Fruit fly (Drosophila melanogaster) whole organism, adult: ENCODE data around the gene Ssl1.

ENCODE experiments used
- CG11617 ChIP-seq: fragments of 200-800 bp; sonication (Bioruptor generic); optimal IDR thresholded peaks from 2 replicates; lab custom pipeline; 2017; ENCODE audit warnings: mild to moderate bottlenecking, missing biosample characterization, missing genetic modification reagents, missing genetic modification characterization
- CG12768 ChIP-seq: fragments of 200-800 bp; sonication (Bioruptor generic); optimal IDR thresholded peaks from 2 replicates; lab custom pipeline; 2017; ENCODE audit warnings: missing biosample characterization, missing genetic modification characterization, mild to moderate bottlenecking, moderate library complexity, missing genetic modification reagents
- CG14711 ChIP-seq: fragments of 200-800 bp; sonication (Bioruptor generic); optimal IDR thresholded peaks from 2 replicates; lab custom pipeline; 2018; ENCODE audit warnings: missing biosample characterization, mild to moderate bottlenecking, missing genetic modification characterization, moderate library complexity
- CG33017 ChIP-seq: fragments of 200-800 bp; sonication (Bioruptor generic); optimal IDR thresholded peaks from 2 replicates; lab custom pipeline; 2018; ENCODE audit warnings: missing biosample characterization, mild to moderate bottlenecking, missing genetic modification characterization, moderate library complexity
- CG5204 ChIP-seq: fragments of 200-800 bp; sonication (Bioruptor generic); optimal IDR thresholded peaks from 2 replicates; lab custom pipeline; 2016; ENCODE audit warnings: missing biosample characterization, missing genetic modification characterization
- Clk ChIP-seq: fragments of 200-800 bp; sonication (Bioruptor generic); optimal IDR thresholded peaks from 2 replicates; lab custom pipeline; 2017; ENCODE audit warnings: missing biosample characterization, missing genetic modification characterization
- Crg-1 ChIP-seq: fragments of 200-800 bp; sonication (Bioruptor generic); optimal IDR thresholded peaks from 2 replicates; lab custom pipeline; 2016; ENCODE audit warnings: missing biosample characterization, missing genetic modification characterization
- cic ChIP-seq: fragments of 200-800 bp; sonication (Bioruptor generic); optimal IDR thresholded peaks from 2 replicates; lab custom pipeline; 2017; ENCODE audit warnings: missing biosample characterization, mild to moderate bottlenecking, missing genetic modification characterization, moderate library complexity
- cnc ChIP-seq, 2 experiments: fragments of >200 bp; optimal IDR thresholded peaks; 2 replicates each; lab custom pipeline; 2017
- kay ChIP-seq: fragments of 200-800 bp; sonication (Bioruptor generic); peaks from one replicate; lab custom pipeline; 2016; ENCODE audit warnings: missing biosample characterization, missing genetic modification characterization, borderline replicate concordance
- tj ChIP-seq: fragments of 200-800 bp; sonication (Bioruptor generic); optimal IDR thresholded peaks from 3 replicates; lab custom pipeline; 2017; ENCODE audit warnings: missing biosample characterization, mild to moderate bottlenecking, missing genetic modification characterization, moderate library complexity
- toe ChIP-seq: fragments of 200-800 bp; sonication (Bioruptor generic); optimal IDR thresholded peaks from 2 replicates; lab custom pipeline; 2016; ENCODE audit warnings: missing biosample characterization, missing genetic modification characterization

DNA sequence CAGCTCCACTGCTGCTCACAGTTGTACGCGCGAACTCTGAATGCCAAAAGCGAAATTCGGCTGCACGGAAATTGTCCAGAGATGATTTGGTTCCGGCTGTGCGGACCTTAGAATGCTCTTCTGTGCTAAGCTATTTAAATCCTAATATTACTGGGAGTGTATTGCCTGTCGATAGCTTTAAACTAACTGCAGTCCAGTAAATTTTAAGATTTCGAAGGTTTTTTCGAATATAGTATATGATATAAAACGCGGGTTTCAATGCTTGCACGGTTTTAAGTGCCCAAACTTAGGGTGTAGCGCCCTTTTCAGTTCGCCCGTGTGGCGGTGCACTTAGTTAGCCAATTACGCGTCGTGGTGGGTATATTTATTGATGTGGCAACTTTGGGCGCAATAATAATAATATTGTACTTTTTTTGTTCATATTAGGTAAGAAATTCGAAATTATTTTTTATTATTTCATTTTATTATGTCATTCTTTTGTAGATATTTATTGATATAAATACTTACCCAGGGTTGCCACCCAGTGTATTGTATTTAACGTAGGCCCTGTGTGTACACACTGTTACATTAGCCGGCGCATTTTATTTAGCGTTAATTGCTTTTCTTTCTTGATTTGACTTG lies at the start of gene Ssl1, which contains the start of gene Chro:
- TF ChIP-seq CG11617 (GFP tag; lab: Kevin White, UChicago) (peak; percentile 99), cic (GFP tag; lab: Kevin White, UChicago) (peak; percentile 97), cnc (optimal IDR thresholded peaks at IDR 0.05; lab: Kevin White, UChicago) (no peak), toe (peak; percentile 99), Crg-1 (GFP tag; lab: Kevin White, UChicago) (peak; percentile 99), CG12768 (peak; percentile 100), tj (peak; percentile 94), Clk (GFP tag; lab: Kevin White, UChicago) (peak; percentile 99), CG5204 (peak; percentile 99), CG33017 (tag; lab: Kevin White, UChicago) (peak; percentile 99), CG14711 (tag; lab: Kevin White, UChicago) (peak; percentile 98), kay (GFP tag; lab: Kevin White, UChicago) (no peak)
